Worm (Caenorhabditis elegans): ENCODE data around the gene dpy-22.

dpy-22 gene

ce11 chrX:9822173-9822572 is at the start of gene dpy-22:
dpy-22 (minus strand) TSS chrX:9822273.
- TF ChIP-seq ztf-6 (GFP tag; IDR thresholded peaks at IDR 0.05) (no peak), atf-7 (tag; optimal IDR thresholded peaks at IDR 0.05) (no peak), ZK185.1 (tag; optimal IDR thresholded peaks at IDR 0.05; ENCODE audit: poor library complexity, severe bottlenecking) (no peak), Y79H2A.3 (GFP tag; conservative IDR thresholded peaks at IDR 0.05) (no peak), let-607 (tag; optimal IDR thresholded peaks at IDR 0.05) (no peak), egl-44 (GFP tag; IDR thresholded peaks at IDR 0.05) (no peak), Y53F4B.3 (GFP tag; IDR thresholded peaks at IDR 0.05) (no peak), egl-18 (GFP tag; IDR thresholded peaks at IDR 0.05) (no peak), lsl-1 (GFP tag; optimal IDR thresholded peaks at IDR 0.05) (no peak), snpc-1.3 (tag; optimal IDR thresholded peaks at IDR 0.05; ENCODE audit: insufficient read depth) (no peak), fkh-3 (tag; optimal IDR thresholded peaks at IDR 0.05) (no peak)

ce11 chrX:9869522-9869921 is 47.4 kb upstream of the dpy-22 start, which contains the start of gene R07B1.13:
R07B1.13 (plus strand) TSS chrX:9869822.
- no peak for TF ChIP-seq hrde-1 (tag; optimal IDR thresholded peaks at IDR 0.05; ENCODE audit: borderline replicate concordance)
- TF ChIP-seq hlh-26 (GFP tag; conservative IDR thresholded peaks at IDR 0.05): no peak
- TF ChIP-seq tlf-1 (GFP tag; optimal IDR thresholded peaks at IDR 0.05): no peak
- TF ChIP-seq fkh-3 (tag; optimal IDR thresholded peaks at IDR 0.05): no peak
- no peak for TF ChIP-seq tbp1 (GFP tag; optimal IDR thresholded peaks at IDR 0.05)
- TF ChIP-seq nhr-90 (tag; optimal IDR thresholded peaks at IDR 0.05): no peak
- no peak for TF ChIP-seq K12H6.12 (tag; optimal IDR thresholded peaks at IDR 0.05)
- TF ChIP-seq ama-1 (optimal IDR thresholded peaks at IDR 0.05): no peak
- TF ChIP-seq ama-1 (GFP tag; optimal IDR thresholded peaks at IDR 0.05): no peak
- no peak for TF ChIP-seq ets-4 (GFP tag; optimal IDR thresholded peaks at IDR 0.05)
- no peak for TF ChIP-seq bed-1 (GFP tag; IDR thresholded peaks at IDR 0.05)
- no peak for TF ChIP-seq ceh-79 (tag; optimal IDR thresholded peaks at IDR 0.05)
- TF ChIP-seq ceh-91 (GFP tag; IDR thresholded peaks at IDR 0.05): no peak
- no peak for TF ChIP-seq B0261.1 (tag; optimal IDR thresholded peaks at IDR 0.05)

DNA sequence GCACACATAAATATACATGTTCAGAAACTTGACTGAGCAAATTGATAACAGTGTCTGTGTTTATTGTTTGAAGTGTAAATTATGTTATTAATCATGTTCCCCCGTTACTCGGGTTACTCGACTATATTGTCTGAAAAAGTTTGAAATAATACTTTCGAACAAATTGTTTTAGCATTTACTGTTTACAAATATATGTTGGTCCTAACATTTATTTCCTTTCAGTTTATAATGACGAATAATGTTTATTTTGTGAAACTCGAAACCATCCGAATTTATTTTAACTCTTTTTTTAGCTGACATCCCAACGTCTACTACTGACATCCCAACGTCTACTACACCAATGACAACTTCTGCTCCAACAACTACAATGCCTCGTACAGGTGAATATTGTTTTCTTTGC is 46.7 kb upstream of the dpy-22 start, which contains the start of gene R07B1.7:
R07B1.7 (plus strand) TSS at position 301 of the 400 bp plus-strand sequence.
- TF ChIP-seq tbp1 (GFP tag; optimal IDR thresholded peaks at IDR 0.05): no peak
- no peak for TF ChIP-seq ztf-3 (GFP tag; optimal IDR thresholded peaks at IDR 0.05)
- no peak for TF ChIP-seq hlh-12 (tag; optimal IDR thresholded peaks at IDR 0.05)
- TF ChIP-seq ceh-27 (GFP tag; optimal IDR thresholded peaks at IDR 0.05): no peak
- TF ChIP-seq ceh-79 (tag; optimal IDR thresholded peaks at IDR 0.05): no peak
- no peak for TF ChIP-seq egl-18 (GFP tag; IDR thresholded peaks at IDR 0.05)
- TF ChIP-seq nhr-179 (tag; optimal IDR thresholded peaks at IDR 0.05): no peak
- no peak for TF ChIP-seq ceh-91 (GFP tag; IDR thresholded peaks at IDR 0.05)

DNA sequence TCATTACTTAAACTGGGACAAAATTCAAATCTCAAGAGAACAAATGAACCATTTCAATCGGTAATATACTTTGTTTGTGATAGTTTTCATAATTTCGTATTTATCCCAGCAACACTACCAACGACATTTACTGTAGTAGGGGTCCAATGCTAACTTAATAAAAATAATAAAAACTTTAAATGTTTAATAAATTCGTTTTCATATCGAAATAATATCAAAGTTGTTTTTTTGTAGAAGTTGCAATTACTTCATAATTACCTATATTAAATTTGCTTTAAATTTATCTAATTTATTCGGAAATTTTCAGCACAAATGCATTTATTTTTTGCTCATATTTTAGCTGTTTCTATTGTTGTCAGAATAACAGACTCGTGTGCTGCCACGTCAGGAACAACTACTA is 44.3 kb upstream of the dpy-22 start, which contains the start of gene R07B1.6:
R07B1.6 (plus strand) TSS at position 301 of the 400 bp plus-strand sequence.
- no peak for TF ChIP-seq fkh-3 (tag; optimal IDR thresholded peaks at IDR 0.05)
- TF ChIP-seq Y53G8AR.9 (GFP tag; conservative IDR thresholded peaks at IDR 0.05): no peak
- TF ChIP-seq ceh-91 (GFP tag; IDR thresholded peaks at IDR 0.05): no peak
- no peak for TF ChIP-seq rec-8 (tag; optimal IDR thresholded peaks at IDR 0.05)
- TF ChIP-seq B0019.2 (GFP tag; conservative IDR thresholded peaks at IDR 0.05): no peak
- TF ChIP-seq C17E4.6 (GFP tag; IDR thresholded peaks at IDR 0.05): no peak
- TF ChIP-seq efl-1 (GFP tag; optimal IDR thresholded peaks at IDR 0.05): no peak
- TF ChIP-seq unc-130 (GFP tag; optimal IDR thresholded peaks at IDR 0.05): no peak
- TF ChIP-seq ZK185.1 (tag; optimal IDR thresholded peaks at IDR 0.05; ENCODE audit: poor library complexity, severe bottlenecking): no peak
- TF ChIP-seq ztf-6 (GFP tag; IDR thresholded peaks at IDR 0.05): no peak
- TF ChIP-seq lin-40 (tag; optimal IDR thresholded peaks at IDR 0.05): no peak
- no peak for TF ChIP-seq mxl-1 (tag; optimal IDR thresholded peaks at IDR 0.05)
- TF ChIP-seq T07F8.4 (tag; optimal IDR thresholded peaks at IDR 0.05): no peak
- TF ChIP-seq atf-7 (tag; optimal IDR thresholded peaks at IDR 0.05): no peak
- TF ChIP-seq F33H1.4 (GFP tag; IDR thresholded peaks at IDR 0.05): no peak
- no peak for TF ChIP-seq die-1 (tag; optimal IDR thresholded peaks at IDR 0.05)
